Fruit fly (Drosophila melanogaster) whole organism, wandering third instar larva: ENCODE results near the gene SsRbeta.
A peak's percentile ranks its signal among the peaks of the same experiment; 100 is the strongest.

ENCODE experiments used
- Abd-B ChIP-seq: fragments of >200 bp; optimal IDR thresholded peaks from 2 replicates; lab custom pipeline; 2017; ENCODE audit warnings: missing biosample characterization, missing genetic modification characterization
- CG32264 ChIP-seq: fragments of 200-800 bp; sonication (Bioruptor generic); optimal IDR thresholded peaks from 2 replicates; lab custom pipeline; 2016; ENCODE audit warnings: missing biosample characterization, missing genetic modification characterization
- CG9705 ChIP-seq: fragments of 200-800 bp; sonication (Bioruptor generic); optimal IDR thresholded peaks from 2 replicates; lab custom pipeline; 2018; ENCODE audit warnings: missing biosample characterization, mild to moderate bottlenecking, missing genetic modification characterization
- CrebA ChIP-seq: fragments of 200-800 bp; sonication (Bioruptor generic); optimal IDR thresholded peaks from 2 replicates; lab custom pipeline; 2016; ENCODE audit warnings: missing biosample characterization, mild to moderate bottlenecking, missing genetic modification characterization, borderline replicate concordance
- Dfd ChIP-seq: fragments of >200 bp; optimal IDR thresholded peaks from 2 replicates; lab custom pipeline; 2017; ENCODE audit warnings: missing biosample characterization, missing genetic modification characterization
- Dif ChIP-seq: fragments of 200-275, 200-300 bp; sonication (Bioruptor generic); optimal IDR thresholded peaks from 2 replicates; lab custom pipeline; 2018; ENCODE audit warnings: missing biosample characterization, missing genetic modification characterization; ENCODE audit not compliant: partially characterized antibody
- GATAd ChIP-seq: sonication (Bioruptor generic); optimal IDR thresholded peaks from 2 replicates; lab custom pipeline; 2016; ENCODE audit warnings: missing biosample characterization, missing genetic modification characterization
- HLH106 ChIP-seq: fragments of 200-800 bp; optimal IDR thresholded peaks from 3 replicates; lab custom pipeline; 2019; ENCODE audit warnings: missing biosample characterization, mild to moderate bottlenecking, missing genetic modification characterization, moderate library complexity
- Hnf4 ChIP-seq: fragments of 200-800 bp; sonication (Bioruptor generic); optimal IDR thresholded peaks from 2 replicates; lab custom pipeline; 2016; ENCODE audit warnings: missing biosample characterization, mild to moderate bottlenecking, missing genetic modification characterization
- Hr78 ChIP-seq: fragments of >200 bp; optimal IDR thresholded peaks from 2 replicates; lab custom pipeline; 2017; ENCODE audit warnings: missing biosample characterization, missing genetic modification characterization
- Hr83 ChIP-seq: fragments of 200-300 bp; sonication (Bioruptor generic); optimal IDR thresholded peaks from 2 replicates; lab custom pipeline; 2016; ENCODE audit warnings: missing biosample characterization, mild to moderate bottlenecking, missing genetic modification characterization, moderate library complexity; ENCODE audit not compliant: poor library complexity, severe bottlenecking
- Jra ChIP-seq: sonication (Bioruptor generic); optimal IDR thresholded peaks from 2 replicates; lab custom pipeline; 2016; ENCODE audit warnings: missing biosample characterization, missing genetic modification characterization
- Mio ChIP-seq: sonication (Bioruptor generic); optimal IDR thresholded peaks from 2 replicates; lab custom pipeline; 2016; ENCODE audit warnings: missing biosample characterization, missing genetic modification characterization
- Myc ChIP-seq: fragments of >200 bp; optimal IDR thresholded peaks from 2 replicates; lab custom pipeline; 2017
- N ChIP-seq: fragments of >200 bp; optimal IDR thresholded peaks from 2 replicates; lab custom pipeline; 2018; ENCODE audit warnings: missing biosample characterization, missing external identifiers, missing genetic modification characterization
- OdsH ChIP-seq: fragments of 200-800 bp; sonication (Bioruptor generic); optimal IDR thresholded peaks from 2 replicates; lab custom pipeline; 2016; ENCODE audit warnings: missing biosample characterization, mild to moderate bottlenecking, missing genetic modification characterization
- Rel ChIP-seq, 2 experiments: fragments of 200-800 bp; sonication (Bioruptor generic) in 1 of 2; optimal IDR thresholded peaks; 2 replicates in 1 of 2; 3 replicates in 1 of 2; lab custom pipeline; 2016 to 2019; ENCODE audit warnings: mild to moderate bottlenecking in 2 of 2, missing biosample characterization in 2 of 2, missing genetic modification characterization in 2 of 2, moderate library complexity in 1 of 2
- Sp1 ChIP-seq: fragments of 200-800 bp; sonication (Bioruptor generic); optimal IDR thresholded peaks from 3 replicates; lab custom pipeline; 2019; ENCODE audit warnings: missing biosample characterization, mild to moderate bottlenecking, missing genetic modification characterization, moderate library complexity
- Vsx2 ChIP-seq: fragments of 200-300, 225-300 bp; sonication (Bioruptor generic); optimal IDR thresholded peaks from 2 replicates; lab custom pipeline; 2018; ENCODE audit warnings: missing biosample characterization, missing genetic modification characterization; ENCODE audit not compliant: partially characterized antibody
- br ChIP-seq: fragments of 200-800 bp; sonication (Bioruptor generic); optimal IDR thresholded peaks from 2 replicates; lab custom pipeline; 2016; ENCODE audit warnings: missing biosample characterization, missing genetic modification characterization
- brk ChIP-seq: fragments of 200-800 bp; sonication (Bioruptor generic); optimal IDR thresholded peaks from 2 replicates; lab custom pipeline; 2016; ENCODE audit warnings: missing biosample characterization, mild to moderate bottlenecking, missing genetic modification characterization
- dl ChIP-seq, 2 experiments: fragments of 175-275, 200-275 bp in 1 of 2; fragments of 200-275 bp in 1 of 2; sonication (Bioruptor generic); optimal IDR thresholded peaks; lab custom pipeline; 2018; ENCODE audit warnings: mild to moderate bottlenecking in 2 of 2, missing biosample characterization in 2 of 2, missing genetic modification characterization in 2 of 2, moderate library complexity in 2 of 2; ENCODE audit not compliant: partially characterized antibody in 2 of 2, insufficient read depth in 1 of 2
- dmrt93B ChIP-seq: fragments of 200-800 bp; sonication (Bioruptor generic); optimal IDR thresholded peaks from 2 replicates; lab custom pipeline; 2018; ENCODE audit warnings: missing biosample characterization, mild to moderate bottlenecking, missing genetic modification characterization
- dsf ChIP-seq: sonication (Bioruptor generic); optimal IDR thresholded peaks from 2 replicates; lab custom pipeline; 2016; ENCODE audit warnings: missing biosample characterization, missing genetic modification characterization, borderline replicate concordance
- ey ChIP-seq: fragments of 200-800 bp; sonication (Bioruptor generic); optimal IDR thresholded peaks from 2 replicates; lab custom pipeline; 2016; ENCODE audit warnings: missing biosample characterization, missing genetic modification characterization
- foxo ChIP-seq, 2 experiments: fragments of 200-800 bp; sonication (Bioruptor generic); optimal IDR thresholded peaks; 2 replicates in 1 of 2; 3 replicates in 1 of 2; lab custom pipeline; 2016 to 2017; ENCODE audit warnings: missing biosample characterization in 2 of 2, missing genetic modification characterization in 2 of 2
- fru ChIP-seq: fragments of 200-800 bp; sonication (Bioruptor generic); optimal IDR thresholded peaks from 3 replicates; lab custom pipeline; 2016; ENCODE audit warnings: missing biosample characterization, mild to moderate bottlenecking, missing genetic modification characterization
- h ChIP-seq: fragments of 200-800 bp; sonication (Bioruptor generic); optimal IDR thresholded peaks from 3 replicates; lab custom pipeline; 2016; ENCODE audit warnings: missing biosample characterization, mild to moderate bottlenecking, missing genetic modification characterization
- jim ChIP-seq: fragments of 175-275, 200-325 bp; sonication (Bioruptor generic); optimal IDR thresholded peaks from 2 replicates; lab custom pipeline; 2016; ENCODE audit warnings: missing biosample characterization, mild to moderate bottlenecking, missing genetic modification characterization
- lola ChIP-seq: fragments of >200 bp; optimal IDR thresholded peaks from 2 replicates; lab custom pipeline; 2017; ENCODE audit warnings: missing biosample characterization, missing genetic modification characterization
- pan ChIP-seq: fragments of >200 bp; optimal IDR thresholded peaks from 2 replicates; lab custom pipeline; 2017
- psq ChIP-seq: fragments of 200-800 bp; sonication (Bioruptor generic); optimal IDR thresholded peaks from 3 replicates; lab custom pipeline; 2017; ENCODE audit warnings: missing biosample characterization, mild to moderate bottlenecking, missing genetic modification characterization, moderate library complexity
- rgr ChIP-seq: fragments of 200-800 bp; sonication (Bioruptor generic); optimal IDR thresholded peaks from 3 replicates; lab custom pipeline; 2016; ENCODE audit warnings: missing biosample characterization, mild to moderate bottlenecking, missing genetic modification characterization
- sage ChIP-seq: fragments of 200-800 bp; sonication (Bioruptor generic); optimal IDR thresholded peaks from 2 replicates; lab custom pipeline; 2016; ENCODE audit warnings: missing biosample characterization, mild to moderate bottlenecking, missing genetic modification characterization
- sv ChIP-seq: fragments of 200-800 bp; sonication (Bioruptor generic); optimal IDR thresholded peaks from 3 replicates; lab custom pipeline; 2016; ENCODE audit warnings: missing biosample characterization, missing genetic modification characterization
- tai ChIP-seq: sonication (Bioruptor generic); optimal IDR thresholded peaks from 2 replicates; lab custom pipeline; 2016; ENCODE audit warnings: missing biosample characterization, missing genetic modification characterization
- usp ChIP-seq: fragments of >200 bp; optimal IDR thresholded peaks from 2 replicates; lab custom pipeline; 2017; ENCODE audit warnings: missing biosample characterization, missing genetic modification characterization
- woc ChIP-seq: sonication (Bioruptor generic); optimal IDR thresholded peaks from 2 replicates; lab custom pipeline; 2016; ENCODE audit warnings: missing biosample characterization, mild to moderate bottlenecking, missing genetic modification characterization

The SsRbeta gene

dm6 chr3L:16112069-16112820 lies 17.2 kb upstream of the SsRbeta start, which contains the start of gene Zn72D:
TSS of gene Zn72D (minus strand) at chr3L:16112626.
- TF ChIP-seq CrebA (GFP tag; lab: Kevin White, UChicago) (no peak), rgr (GFP tag; lab: Kevin White, UChicago) (peak; percentile 6)

dm6 chr3L:16113003-16113606 lies 16.3 kb upstream of the SsRbeta start, which contains the start of gene Taf4:
TSS of gene Taf4 (plus strand) at chr3L:16113212.
- no peak for TF ChIP-seq N (GFP tag; lab: Kevin White, UChicago)
- TF ChIP-seq GATAd (GFP tag; lab: Kevin White, UChicago), result no peak
- TF ChIP-seq psq (GFP tag; lab: Kevin White, UChicago), result no peak
- no peak for TF ChIP-seq sv (GFP tag; lab: Kevin White, UChicago)
- TF ChIP-seq tai (GFP tag; lab: Kevin White, UChicago), result no peak
- TF ChIP-seq Abd-B (GFP tag; lab: Kevin White, UChicago), result no peak
- no peak for TF ChIP-seq lola
- no peak for TF ChIP-seq OdsH (GFP tag; lab: Kevin White, UChicago)

- no peak for TF ChIP-seq Dfd (GFP tag; lab: Kevin White, UChicago)
- no peak for TF ChIP-seq Hr78
- peak; percentile 61 for TF ChIP-seq Mio (GFP tag; lab: Kevin White, UChicago)
- TF ChIP-seq foxo (GFP tag; optimal IDR thresholded peaks at IDR 0.05; lab: Kevin White, UChicago), result peak; percentile 50 to 93
- TF ChIP-seq HLH106 (tag; lab: Kevin White, UChicago), result peak; percentile 84
- peak; percentile 82 for TF ChIP-seq Jra
- peak; percentile 77 for TF ChIP-seq CG32264 (GFP tag; lab: Kevin White, UChicago)
- TF ChIP-seq Hr83 (GFP tag; lab: Kevin White, UChicago), result peak; percentile 73
- no peak for TF ChIP-seq lola
- no peak for TF ChIP-seq brk (GFP tag; lab: Kevin White, UChicago)
- TF ChIP-seq Sp1, result peak; percentile 84
- TF ChIP-seq Dif (GFP tag; lab: Kevin White, UChicago), result no peak
- peak; percentile 96 for TF ChIP-seq psq (GFP tag; lab: Kevin White, UChicago)
- peak; percentile 39 for TF ChIP-seq GATAd (GFP tag; lab: Kevin White, UChicago)
- peak; percentile 86 for TF ChIP-seq Hnf4 (GFP tag; lab: Kevin White, UChicago)
- TF ChIP-seq dmrt93B (GFP tag; lab: Kevin White, UChicago), result no peak
- peak; percentile 74 for TF ChIP-seq sage (GFP tag; lab: Kevin White, UChicago)
- peak; percentile 96 for TF ChIP-seq h (GFP tag; lab: Kevin White, UChicago)
- TF ChIP-seq woc (GFP tag; lab: Kevin White, UChicago), result peak; percentile 94
- TF ChIP-seq sv (GFP tag; lab: Kevin White, UChicago), result peak; percentile 88
- peak; percentile 92 for TF ChIP-seq rgr (GFP tag; lab: Kevin White, UChicago)
- no peak for TF ChIP-seq tai (GFP tag; lab: Kevin White, UChicago)
- TF ChIP-seq CrebA (GFP tag; lab: Kevin White, UChicago), result no peak
- no peak for TF ChIP-seq Abd-B (GFP tag; lab: Kevin White, UChicago)
- no peak for TF ChIP-seq Myc
- TF ChIP-seq dl (GFP tag; optimal IDR thresholded peaks at IDR 0.05; lab: Kevin White, UChicago; ENCODE audit: insufficient read depth in 1 of 2, partially characterized antibody in 2 of 2), result no peak
- TF ChIP-seq N (GFP tag; lab: Kevin White, UChicago), result no peak
- TF ChIP-seq dsf (GFP tag; lab: Kevin White, UChicago), result peak; percentile 84
- TF ChIP-seq pan (lab: Kevin White, UChicago), result no peak
- TF ChIP-seq CG9705 (GFP tag; lab: Kevin White, UChicago), result peak; percentile 80
- peak; percentile 92 for TF ChIP-seq ey (GFP tag; lab: Kevin White, UChicago)
- TF ChIP-seq fru (GFP tag; lab: Kevin White, UChicago), result peak; percentile 93
- no peak for TF ChIP-seq jim
- TF ChIP-seq usp (GFP tag; lab: Kevin White, UChicago), result no peak
- TF ChIP-seq OdsH (GFP tag; lab: Kevin White, UChicago), result peak; percentile 92
- TF ChIP-seq Vsx2 (GFP tag; lab: Kevin White, UChicago), result no peak
- TF ChIP-seq Rel (GFP tag; optimal IDR thresholded peaks at IDR 0.05; lab: Kevin White, UChicago), result no peak
- peak; percentile 44 for TF ChIP-seq Rel (tag; optimal IDR thresholded peaks at IDR 0.05; lab: Kevin White, UChicago)
- TF ChIP-seq br, result peak; percentile 90
Observed at dm6 chr3L:16113607-16114337, 15.6 kb upstream of the SsRbeta start.
